Worm (Caenorhabditis elegans) whole organism, L4 larva: ENCODE measurements around the gene F42A6.1.

Experiments
- F37D6.2 ChIP-seq: sonication (generic microtip); optimal IDR thresholded peaks from 2 replicates; lab custom pipeline; 2016; ENCODE audit warnings: mild to moderate bottlenecking, missing genetic modification characterization, missing compliant biosample characterization
- Y105C5A.15 ChIP-seq: fragments of 200-800 bp; sonication (Bioruptor generic); IDR thresholded peaks from 2 replicates; pipeline ENCODE4 v1.3.6; 2022; ENCODE audit warnings: missing genetic modification characterization, missing compliant biosample characterization
- Y48G9A.11 ChIP-seq: fragments of 200-800 bp; sonication (Bioruptor generic); IDR thresholded peaks from 2 replicates; pipeline ENCODE4 v1.3.6; 2022; ENCODE audit warnings: missing genetic modification reagents, missing genetic modification characterization, missing compliant biosample characterization
- ZK337.2 ChIP-seq: fragments of 200-800 bp; sonication (Bioruptor generic); IDR thresholded peaks from 2 replicates; pipeline ENCODE4 v1.3.6; 2022; ENCODE audit warnings: missing genetic modification reagents, missing genetic modification characterization, missing compliant biosample characterization
- aha-1 ChIP-seq: fragments of 150-350 bp; peaks from one replicate; lab custom pipeline; 2014; ENCODE audit warnings: missing biosample characterization, missing genetic modification characterization
- aly-2 ChIP-seq: sonication (generic microtip); optimal IDR thresholded peaks from 2 replicates; lab custom pipeline; 2018; ENCODE audit warnings: missing biosample characterization, missing genetic modification characterization
- ama-1 ChIP-seq: fragments of 150-350 bp; optimal IDR thresholded peaks from 2 replicates; lab custom pipeline; 2014; ENCODE audit warnings: inconsistent platforms, mixed read lengths
- arid-1 ChIP-seq: fragments of 200-800 bp; sonication (Bioruptor generic); conservative IDR thresholded peaks from 2 replicates; pipeline ENCODE4 v1.3.6; 2022; ENCODE audit warnings: missing genetic modification reagents, missing genetic modification characterization, missing compliant biosample characterization
- ceh-28 ChIP-seq: fragments of 150-350 bp; optimal IDR thresholded peaks from 2 replicates; lab custom pipeline; 2014; ENCODE audit warnings: missing biosample characterization, missing genetic modification reagents, missing genetic modification characterization
- ceh-32 ChIP-seq: sonication (generic microtip); optimal IDR thresholded peaks from 2 replicates; lab custom pipeline; 2016; ENCODE audit warnings: mild to moderate bottlenecking, missing genetic modification characterization, missing compliant biosample characterization; ENCODE audit not compliant: poor library complexity
- ceh-62 ChIP-seq: sonication (generic microtip); optimal IDR thresholded peaks from 2 replicates; lab custom pipeline; 2017; ENCODE audit warnings: missing biosample characterization, missing genetic modification characterization
- ceh-82 ChIP-seq: sonication (generic microtip); optimal IDR thresholded peaks from 2 replicates; lab custom pipeline; 2017; ENCODE audit warnings: missing biosample characterization, missing genetic modification characterization
- ces-1 ChIP-seq: fragments of 150-350 bp; sonication (generic microtip); optimal IDR thresholded peaks from 4 replicates; lab custom pipeline; 2014; ENCODE audit warnings: missing biosample characterization, missing genetic modification reagents, missing genetic modification characterization
- cey-2 ChIP-seq: sonication (generic microtip); optimal IDR thresholded peaks from 3 replicates; lab custom pipeline; 2017; ENCODE audit warnings: missing genetic modification characterization, mild to moderate bottlenecking, missing compliant biosample characterization, antibody characterized with exemption, borderline replicate concordance; ENCODE audit not compliant: insufficient read depth
- ctbp-1 ChIP-seq: fragments of 200-800 bp; sonication (Bioruptor generic); IDR thresholded peaks from 2 replicates; pipeline ENCODE4 v1.3.6; 2022; ENCODE audit warnings: missing genetic modification reagents, missing genetic modification characterization, missing compliant biosample characterization
- daf-12 ChIP-seq: fragments of 150-350 bp; optimal IDR thresholded peaks from 2 replicates; lab custom pipeline; 2014; ENCODE audit warnings: missing biosample characterization, missing genetic modification reagents, missing genetic modification characterization
- daf-19 ChIP-seq: fragments of 200-800 bp; sonication (Bioruptor generic); conservative IDR thresholded peaks from 2 replicates; pipeline ENCODE4 v1.3.6; 2022; ENCODE audit warnings: missing genetic modification characterization, missing compliant biosample characterization
- daf-8 ChIP-seq: fragments of 200-800 bp; sonication (Bioruptor generic); IDR thresholded peaks from 2 replicates; pipeline ENCODE4 v1.3.6; 2022; ENCODE audit warnings: missing genetic modification characterization, missing compliant biosample characterization
- dmd-8 ChIP-seq: fragments of 200-800 bp; sonication (Bioruptor generic); IDR thresholded peaks from 2 replicates; pipeline ENCODE4 v1.3.6; 2022; ENCODE audit warnings: missing genetic modification characterization, missing compliant biosample characterization
- dmd-9 ChIP-seq: fragments of 200-800 bp; sonication (Bioruptor generic); IDR thresholded peaks from 2 replicates; pipeline ENCODE4 v1.3.6; 2022; ENCODE audit warnings: missing genetic modification reagents, missing genetic modification characterization, missing compliant biosample characterization
- dpl-1 ChIP-seq: fragments of 150-350 bp; optimal IDR thresholded peaks from 2 replicates; lab custom pipeline; 2014; ENCODE audit warnings: missing biosample characterization, missing genetic modification reagents, missing genetic modification characterization
- egl-43 ChIP-seq: fragments of 200-800 bp; sonication (Bioruptor generic); IDR thresholded peaks from 2 replicates; pipeline ENCODE4 v1.3.6; 2022; ENCODE audit warnings: missing genetic modification reagents, missing genetic modification characterization, missing compliant biosample characterization
- hif-1 ChIP-seq, 2 experiments: sonication (generic microtip); optimal IDR thresholded peaks; 2 replicates each; lab custom pipeline; 2016 to 2017; ENCODE audit warnings: missing compliant biosample characterization in 2 of 2, missing genetic modification characterization in 2 of 2, missing genetic modification reagents in 2 of 2, missing genotype in 2 of 2, mild to moderate bottlenecking in 1 of 2
- hlh-11 ChIP-seq: fragments of 200-800 bp; sonication (Bioruptor generic); optimal IDR thresholded peaks from 2 replicates; lab custom pipeline; 2018; ENCODE audit warnings: mild to moderate bottlenecking, missing genetic modification characterization, missing compliant biosample characterization
- jun-1 ChIP-seq: fragments of 150-350 bp; optimal IDR thresholded peaks from 2 replicates; lab custom pipeline; 2014; ENCODE audit warnings: missing biosample characterization, missing genetic modification reagents, missing genetic modification characterization
- lin-13 ChIP-seq: fragments of 150-350 bp; optimal IDR thresholded peaks from 2 replicates; lab custom pipeline; 2014; ENCODE audit warnings: missing biosample characterization, missing genetic modification reagents, missing genetic modification characterization
- lin-29 ChIP-seq: fragments of 200-800 bp; sonication (Bioruptor generic); IDR thresholded peaks from 2 replicates; pipeline ENCODE4 v1.3.6; 2022; ENCODE audit warnings: missing genetic modification reagents, missing genetic modification characterization, missing compliant biosample characterization
- lin-39 ChIP-seq: fragments of 150-350 bp; optimal IDR thresholded peaks from 2 replicates; lab custom pipeline; 2014; ENCODE audit warnings: missing biosample characterization, missing genetic modification reagents, missing genetic modification characterization
- lsy-2 ChIP-seq, 2 experiments: fragments of 150-350 bp in 1 of 2; sonication (generic microtip) in 1 of 2; optimal IDR thresholded peaks; 2 replicates each; lab custom pipeline; 2014 to 2017; ENCODE audit warnings: missing biosample characterization in 2 of 2, missing genetic modification characterization in 2 of 2
- madf-5 ChIP-seq, 2 experiments: fragments of 200-800 bp; sonication (Bioruptor generic); IDR thresholded peaks; 2 replicates each; pipeline ENCODE4 v1.3.6; 2022; ENCODE audit warnings: missing compliant biosample characterization in 2 of 2, missing genetic modification characterization in 2 of 2
- mep-1 ChIP-seq: fragments of 150-350 bp; sonication (generic microtip); optimal IDR thresholded peaks from 3 replicates; lab custom pipeline; 2014; ENCODE audit warnings: missing biosample characterization, missing genetic modification characterization
- mes-2 ChIP-seq: sonication (generic microtip); optimal IDR thresholded peaks from 2 replicates; lab custom pipeline; 2016; ENCODE audit warnings: missing genotype, mild to moderate bottlenecking, missing genetic modification characterization, missing compliant biosample characterization; ENCODE audit not compliant: poor library complexity, severe bottlenecking
- mxl-2 ChIP-seq: fragments of 200-800 bp; sonication (Bioruptor generic); conservative IDR thresholded peaks from 2 replicates; pipeline ENCODE4 v1.3.6; 2022; ENCODE audit warnings: missing genetic modification reagents, missing genetic modification characterization, missing compliant biosample characterization
- nhr-10 ChIP-seq: fragments of 150-350 bp; optimal IDR thresholded peaks from 2 replicates; lab custom pipeline; 2014; ENCODE audit warnings: missing biosample characterization, missing genetic modification characterization
- nhr-102 ChIP-seq: sonication (generic microtip); optimal IDR thresholded peaks from 2 replicates; lab custom pipeline; 2016; ENCODE audit warnings: mild to moderate bottlenecking, missing genetic modification characterization, moderate library complexity, missing compliant biosample characterization
- nhr-11 ChIP-seq: fragments of 150-350 bp; optimal IDR thresholded peaks from 2 replicates; lab custom pipeline; 2014; ENCODE audit warnings: missing biosample characterization, missing genetic modification characterization
- nhr-237 ChIP-seq: sonication (generic microtip); optimal IDR thresholded peaks from 2 replicates; lab custom pipeline; 2017; ENCODE audit warnings: missing biosample characterization, missing genetic modification characterization
- nhr-25 ChIP-seq: sonication (generic microtip); optimal IDR thresholded peaks from 2 replicates; lab custom pipeline; 2017; ENCODE audit warnings: missing genetic modification characterization, mild to moderate bottlenecking, missing compliant biosample characterization, antibody characterized with exemption, moderate library complexity, borderline replicate concordance; ENCODE audit not compliant: insufficient read depth
- nhr-41 ChIP-seq: fragments of 200-800 bp; sonication (Bioruptor generic); IDR thresholded peaks from 2 replicates; pipeline ENCODE4 v1.3.6; 2022; ENCODE audit warnings: missing genetic modification reagents, missing genetic modification characterization, missing compliant biosample characterization
- nhr-42 ChIP-seq: fragments of 200-800 bp; sonication (Bioruptor generic); IDR thresholded peaks from 2 replicates; pipeline ENCODE4 v1.3.6; 2022; ENCODE audit warnings: missing genetic modification characterization, missing compliant biosample characterization
- nhr-48 ChIP-seq: sonication (generic microtip); optimal IDR thresholded peaks from 2 replicates; lab custom pipeline; 2016; ENCODE audit warnings: mild to moderate bottlenecking, missing genetic modification characterization, missing compliant biosample characterization
- nhr-77 ChIP-seq: fragments of 150-350 bp; optimal IDR thresholded peaks from 2 replicates; lab custom pipeline; 2014; ENCODE audit warnings: missing biosample characterization, missing genetic modification characterization
- pha-4 ChIP-seq, 2 experiments: fragments of 150-350 bp in 1 of 2; fragments of 200-800 bp in 1 of 2; sonication (Bioruptor generic) in 1 of 2; IDR thresholded peaks in 1 of 2; optimal IDR thresholded peaks in 1 of 2; 2 replicates each; pipeline versions ENCODE4 v1.3.6 to Lab custom; 2014 to 2022; ENCODE audit warnings: missing genetic modification characterization in 2 of 2, missing genetic modification reagents in 2 of 2, missing biosample characterization in 1 of 2, missing compliant biosample characterization in 1 of 2
- php-3 ChIP-seq: fragments of 200-800 bp; sonication (Bioruptor generic); IDR thresholded peaks from 2 replicates; pipeline ENCODE4 v1.3.6; 2022; ENCODE audit warnings: missing genetic modification reagents, missing genetic modification characterization, missing compliant biosample characterization
- saeg-2 ChIP-seq: fragments of 200-800 bp; sonication (Bioruptor generic); IDR thresholded peaks from 2 replicates; pipeline ENCODE4 v1.3.6; 2022; ENCODE audit warnings: missing genetic modification reagents, missing genetic modification characterization, missing compliant biosample characterization
- tra-1 ChIP-seq: fragments of 200-800 bp; sonication (Bioruptor generic); IDR thresholded peaks from 2 replicates; pipeline ENCODE4 v1.3.6; 2022; ENCODE audit warnings: missing genetic modification reagents, missing genetic modification characterization, missing compliant biosample characterization
- unc-39 ChIP-seq: sonication (generic microtip); optimal IDR thresholded peaks from 2 replicates; lab custom pipeline; 2017; ENCODE audit warnings: missing biosample characterization, missing genetic modification characterization
- vab-7 ChIP-seq: fragments of 200-800 bp; sonication (Bioruptor generic); IDR thresholded peaks from 2 replicates; pipeline ENCODE4 v1.3.6; 2022; ENCODE audit warnings: missing genetic modification reagents, missing genetic modification characterization, missing compliant biosample characterization
- zip-2 ChIP-seq: fragments of 150-350 bp; optimal IDR thresholded peaks from 2 replicates; lab custom pipeline; 2014; ENCODE audit warnings: missing biosample characterization, missing genetic modification characterization
- ztf-11 ChIP-seq: fragments of 150-350 bp; optimal IDR thresholded peaks from 2 replicates; lab custom pipeline; 2014; ENCODE audit warnings: missing biosample characterization, missing genetic modification characterization
- ztf-7 ChIP-seq: fragments of 150-350 bp; optimal IDR thresholded peaks from 2 replicates; lab custom pipeline; 2014; ENCODE audit warnings: missing biosample characterization, missing genetic modification characterization

Gene F42A6.1

ce11 chrIV:3384593-3384992 is 29.7 kb downstream of the F42A6.1 start (continued):
- TF ChIP-seq nhr-10 (tag; lab: Kevin White, UChicago) = no peak
- no peak for TF ChIP-seq madf-5 (GFP tag; IDR thresholded peaks at IDR 0.05; lab: Robert Waterston, UW)
- peak; percentile 1 for TF ChIP-seq ces-1
- peak; percentile 60 for TF ChIP-seq nhr-77
- TF ChIP-seq cey-2 (tag; lab: Kevin White, UChicago) = no peak
- no peak for TF ChIP-seq ceh-62 (tag; lab: Kevin White, UChicago)
- TF ChIP-seq jun-1 (tag; lab: Kevin White, UChicago) = peak; percentile 80
- TF ChIP-seq hlh-11 (tag; lab: Kevin White, UChicago) = peak; percentile 99
- TF ChIP-seq nhr-102 (tag; lab: Kevin White, UChicago) = peak; percentile 87
- TF ChIP-seq daf-19 (GFP tag; lab: Robert Waterston, UW) = no peak
- TF ChIP-seq egl-43 (GFP tag; lab: Robert Waterston, UW) = peak; percentile 74
- peak; percentile 41; the same call in 1 of the 2 replicates for TF ChIP-seq Y48G9A.11
- TF ChIP-seq ceh-82 (tag; lab: Kevin White, UChicago) = no peak
- no peak for TF ChIP-seq lin-29
- TF ChIP-seq pha-4 (GFP tag; IDR thresholded peaks at IDR 0.05; lab: Robert Waterston, UW) = peak; percentile 84
- no peak for TF ChIP-seq pha-4 (tag; optimal IDR thresholded peaks at IDR 0.05; lab: Kevin White, UChicago)
- TF ChIP-seq ama-1 (lab: Kevin White, UChicago) = no peak
- peak; percentile 39 for TF ChIP-seq lin-13 (GFP tag; lab: Kevin White, UChicago)
- 0 out of 2 replicates have a peak, but pooled peaks have one; percentile 46 for TF ChIP-seq tra-1 (GFP tag; lab: Robert Waterston, UW)
- no peak for TF ChIP-seq ztf-7 (tag; lab: Kevin White, UChicago)
- peak; percentile 91 for TF ChIP-seq nhr-11 (tag; lab: Kevin White, UChicago)
- no peak for TF ChIP-seq ztf-11 (tag; lab: Kevin White, UChicago)
- TF ChIP-seq nhr-41 = peak; percentile 43; the same call in 1 of the 2 replicates
- TF ChIP-seq ceh-28 (tag; lab: Kevin White, UChicago) = peak; percentile 28
- no peak for TF ChIP-seq Y105C5A.15 (GFP tag; lab: Robert Waterston, UW)
- peak; percentile 63 for TF ChIP-seq nhr-48 (tag; lab: Kevin White, UChicago)
- no peak for TF ChIP-seq daf-12 (tag; lab: Kevin White, UChicago)
- peak; percentile 68; the same call in 1 of the 2 replicates for TF ChIP-seq arid-1 (GFP tag; lab: Robert Waterston, UW)
- TF ChIP-seq saeg-2 (GFP tag; lab: Robert Waterston, UW) = 0 out of 2 replicates have a peak, but pooled peaks have one; percentile 65
- peak; percentile 86 for TF ChIP-seq mes-2 (tag; lab: Kevin White, UChicago)
- TF ChIP-seq aly-2 (tag; lab: Kevin White, UChicago) = no peak
- no peak for TF ChIP-seq ceh-32 (tag; lab: Kevin White, UChicago)
- TF ChIP-seq hif-1 (tag; optimal IDR thresholded peaks at IDR 0.05; lab: Kevin White, UChicago) = peak; percentile 54 to 86
- peak; percentile 82 for TF ChIP-seq ctbp-1 (GFP tag; lab: Robert Waterston, UW)
- TF ChIP-seq nhr-25 = peak; percentile 37
- peak; percentile 99 for TF ChIP-seq aha-1
- TF ChIP-seq php-3 = no peak
- peak; percentile 54; the same call in 1 of the 2 replicates for TF ChIP-seq ZK337.2
- peak; percentile 82 to 94 for TF ChIP-seq lsy-2 (tag; optimal IDR thresholded peaks at IDR 0.05; lab: Kevin White, UChicago)
- peak; percentile 91 for TF ChIP-seq mep-1 (tag; lab: Kevin White, UChicago)
- peak; percentile 79 for TF ChIP-seq F37D6.2 (tag; lab: Kevin White, UChicago)
- TF ChIP-seq daf-8 (GFP tag; lab: Robert Waterston, UW) = no peak
- TF ChIP-seq vab-7 (GFP tag; lab: Robert Waterston, UW) = no peak
- no peak for TF ChIP-seq mxl-2 (GFP tag; lab: Robert Waterston, UW)
- peak; percentile 73 for TF ChIP-seq dpl-1 (GFP tag; lab: Kevin White, UChicago)
- no peak for TF ChIP-seq dmd-8 (GFP tag; lab: Robert Waterston, UW)
- no peak for TF ChIP-seq lin-39
- TF ChIP-seq zip-2 = peak; percentile 7
- no peak for TF ChIP-seq unc-39
- TF ChIP-seq dmd-9 = 0 out of 2 replicates have a peak, but pooled peaks have one; percentile 50
- no peak for TF ChIP-seq nhr-237 (tag; lab: Kevin White, UChicago)
- TF ChIP-seq nhr-42 (GFP tag; lab: Robert Waterston, UW) = peak; percentile 80; the same call in 1 of the 2 replicates
